Worm (Caenorhabditis elegans) whole organism, mixed stage, embryonic: Measurements from ENCODE around the gene F09C12.2.

Experiments
- M03D4.4 ChIP-seq: sonication (generic microtip); optimal IDR thresholded peaks from 2 replicates; lab custom pipeline; 2017; ENCODE audit warnings: mild to moderate bottlenecking, missing genetic modification characterization, missing compliant biosample characterization
- bed-3 ChIP-seq: fragments of 200-800 bp; sonication (Bioruptor generic); optimal IDR thresholded peaks from 3 replicates; lab custom pipeline; 2018; ENCODE audit warnings: mild to moderate bottlenecking, missing genetic modification characterization, moderate library complexity, missing compliant biosample characterization
- blmp-1 ChIP-seq: fragments of 150-350 bp; optimal IDR thresholded peaks from 2 replicates; lab custom pipeline; 2014; ENCODE audit warnings: missing biosample characterization, missing genetic modification characterization
- ceh-39 ChIP-seq: fragments of 150-350 bp; optimal IDR thresholded peaks from 2 replicates; lab custom pipeline; 2014; ENCODE audit warnings: missing biosample characterization, missing genetic modification characterization
- ceh-43 ChIP-seq: fragments of 200-800 bp; sonication (Bioruptor generic); optimal IDR thresholded peaks from 2 replicates; lab custom pipeline; 2018; ENCODE audit warnings: mild to moderate bottlenecking, missing genetic modification characterization, moderate library complexity, missing compliant biosample characterization
- ceh-83 ChIP-seq: fragments of 200-800 bp; sonication (Bioruptor generic); optimal IDR thresholded peaks from 2 replicates; lab custom pipeline; 2018; ENCODE audit warnings: mild to moderate bottlenecking, missing genetic modification characterization, missing compliant biosample characterization
- ces-1 ChIP-seq: fragments of 150-350 bp; optimal IDR thresholded peaks from 2 replicates; lab custom pipeline; 2014; ENCODE audit warnings: missing biosample characterization, missing genetic modification reagents, missing genetic modification characterization
- drap-1 ChIP-seq: fragments of 200-800 bp; sonication (Bioruptor generic); optimal IDR thresholded peaks from 3 replicates; lab custom pipeline; 2018; ENCODE audit warnings: mild to moderate bottlenecking, missing genetic modification characterization, missing compliant biosample characterization
- elt-1 ChIP-seq: sonication (generic microtip); optimal IDR thresholded peaks from 2 replicates; lab custom pipeline; 2017; ENCODE audit warnings: missing genetic modification characterization, mild to moderate bottlenecking, missing compliant biosample characterization, antibody characterized with exemption, moderate library complexity, borderline replicate concordance; ENCODE audit not compliant: insufficient read depth
- elt-3 ChIP-seq: fragments of 150-350 bp; optimal IDR thresholded peaks from 2 replicates; lab custom pipeline; 2014; ENCODE audit warnings: missing biosample characterization, missing genetic modification characterization
- flh-1 ChIP-seq: fragments of 200-800 bp; sonication (Bioruptor generic); optimal IDR thresholded peaks from 2 replicates; lab custom pipeline; 2018; ENCODE audit warnings: mild to moderate bottlenecking, missing genetic modification characterization, moderate library complexity, missing compliant biosample characterization
- ham-2 ChIP-seq: fragments of 200-800 bp; sonication (Bioruptor generic); optimal IDR thresholded peaks from 2 replicates; lab custom pipeline; 2018; ENCODE audit warnings: mild to moderate bottlenecking, missing genetic modification characterization, missing compliant biosample characterization
- hlh-1 ChIP-seq: fragments of 150-350 bp; optimal IDR thresholded peaks from 2 replicates; lab custom pipeline; 2014; ENCODE audit warnings: missing biosample characterization, missing genetic modification reagents, missing genetic modification characterization
- lin-13 ChIP-seq: fragments of 150-350 bp; optimal IDR thresholded peaks from 2 replicates; lab custom pipeline; 2014; ENCODE audit warnings: missing biosample characterization, missing genetic modification characterization
- lsy-2 ChIP-seq: fragments of 150-350 bp; optimal IDR thresholded peaks from 2 replicates; lab custom pipeline; 2014; ENCODE audit warnings: missing biosample characterization, missing genetic modification characterization
- mab-5 ChIP-seq: fragments of 150-350 bp; optimal IDR thresholded peaks from 2 replicates; lab custom pipeline; 2014; ENCODE audit warnings: missing biosample characterization, missing genetic modification characterization
- mep-1 ChIP-seq: fragments of 150-350 bp; optimal IDR thresholded peaks from 2 replicates; lab custom pipeline; 2017; ENCODE audit warnings: missing biosample characterization, missing genetic modification reagents, missing genetic modification characterization, inconsistent platforms
- mls-2 ChIP-seq: sonication (generic microtip); optimal IDR thresholded peaks from 2 replicates; lab custom pipeline; 2016; ENCODE audit warnings: mild to moderate bottlenecking, missing genetic modification characterization, moderate library complexity, missing compliant biosample characterization
- nhr-12 ChIP-seq: fragments of 150-350 bp; optimal IDR thresholded peaks from 2 replicates; lab custom pipeline; 2014; ENCODE audit warnings: missing biosample characterization, missing genetic modification characterization
- nhr-2 ChIP-seq: fragments of 150-350 bp; optimal IDR thresholded peaks from 2 replicates; lab custom pipeline; 2014; ENCODE audit warnings: missing biosample characterization, missing genetic modification characterization
- nhr-237 ChIP-seq: fragments of 150-350 bp; optimal IDR thresholded peaks from 2 replicates; lab custom pipeline; 2014; ENCODE audit warnings: missing biosample characterization, missing genetic modification characterization
- nhr-28 ChIP-seq: fragments of 150-350 bp; optimal IDR thresholded peaks from 2 replicates; lab custom pipeline; 2014; ENCODE audit warnings: missing biosample characterization, missing genetic modification characterization
- pha-4 ChIP-seq: fragments of 150-350 bp; optimal IDR thresholded peaks from 2 replicates; lab custom pipeline; 2018; ENCODE audit warnings: missing biosample characterization, missing genetic modification reagents, missing genetic modification characterization
- sem-2 ChIP-seq: fragments of 200-800 bp; sonication (Bioruptor generic); optimal IDR thresholded peaks from 2 replicates; lab custom pipeline; 2018; ENCODE audit warnings: mild to moderate bottlenecking, missing genetic modification characterization, missing compliant biosample characterization
- snpc-4 ChIP-seq: fragments of 150-350 bp; optimal IDR thresholded peaks from 2 replicates; lab custom pipeline; 2014; ENCODE audit warnings: missing biosample characterization, missing genetic modification characterization
- sptf-1 ChIP-seq: sonication (generic microtip); optimal IDR thresholded peaks from 2 replicates; lab custom pipeline; 2017; ENCODE audit warnings: mild to moderate bottlenecking, missing genetic modification characterization, moderate library complexity, missing compliant biosample characterization
- tbx-8 ChIP-seq: fragments of 200-800 bp; sonication (Bioruptor generic); optimal IDR thresholded peaks from 2 replicates; lab custom pipeline; 2018; ENCODE audit warnings: mild to moderate bottlenecking, missing genetic modification characterization, moderate library complexity, missing compliant biosample characterization
- unc-120 ChIP-seq: sonication (generic microtip); optimal IDR thresholded peaks from 2 replicates; lab custom pipeline; 2017; ENCODE audit warnings: missing genetic modification characterization, missing compliant biosample characterization; ENCODE audit not compliant: poor library complexity, severe bottlenecking
- unc-39 ChIP-seq: fragments of 150-350 bp; optimal IDR thresholded peaks from 2 replicates; lab custom pipeline; 2014; ENCODE audit warnings: missing biosample characterization, missing genetic modification characterization
- unc-62 ChIP-seq: fragments of 150-350 bp; optimal IDR thresholded peaks from 2 replicates; lab custom pipeline; 2014; ENCODE audit warnings: missing biosample characterization, missing genetic modification reagents, missing genetic modification characterization
- ztf-11 ChIP-seq: fragments of 150-350 bp; optimal IDR thresholded peaks from 2 replicates; lab custom pipeline; 2014; ENCODE audit warnings: missing biosample characterization, missing genetic modification characterization

The F09C12.2 gene

DNA sequence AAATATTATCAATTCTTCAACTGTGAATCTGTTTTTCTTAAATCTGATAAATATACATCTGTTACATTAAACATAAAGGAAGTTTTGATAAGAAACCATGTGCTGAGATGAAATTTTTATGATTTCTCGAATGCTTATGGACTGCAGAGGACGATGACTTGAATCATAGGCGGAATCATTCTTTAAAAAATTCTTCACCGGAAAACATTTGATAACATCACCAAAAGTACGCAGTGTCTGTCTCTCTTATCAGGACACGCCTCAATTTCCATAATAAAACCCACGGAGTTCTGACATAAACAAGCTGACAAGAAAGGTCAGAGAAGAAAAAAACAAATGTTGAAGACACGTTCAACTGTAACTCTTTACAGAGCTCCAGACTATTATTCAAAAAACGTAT lies at the start of gene F09C12.2:
TSS of gene F09C12.2 (plus strand) at position 320 of the 400 bp plus-strand sequence.
- TF ChIP-seq unc-120 (no peak), unc-39 (tag; lab: Kevin White, UChicago) (no peak), pha-4 (no peak)

DNA sequence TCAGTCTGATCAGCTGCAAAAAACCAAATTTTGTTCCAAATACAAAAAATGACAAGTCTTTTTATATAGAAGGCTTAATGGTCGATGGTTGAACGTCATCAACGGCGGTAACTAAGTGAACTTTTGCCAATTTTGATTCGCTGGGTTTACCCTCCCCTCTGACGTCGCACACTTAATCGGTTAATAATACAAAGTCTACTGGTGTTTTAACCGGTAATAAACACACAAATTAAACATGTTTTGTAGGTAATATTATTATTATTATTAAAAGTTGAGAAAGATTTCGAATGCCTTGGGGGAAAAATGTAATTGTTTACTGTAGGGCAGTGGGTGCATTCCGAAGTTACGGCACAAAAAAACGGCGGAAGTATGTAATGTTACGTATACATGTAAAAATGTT lies 49.1 kb upstream of the F09C12.2 start, which contains the start of gene pho-12:
TSS of gene pho-12 (minus strand) at position 101 of the 400 bp plus-strand sequence.
- no peak for TF ChIP-seq nhr-28 (tag; lab: Kevin White, UChicago)
- TF ChIP-seq, all 35 proteins: peak for 0

DNA sequence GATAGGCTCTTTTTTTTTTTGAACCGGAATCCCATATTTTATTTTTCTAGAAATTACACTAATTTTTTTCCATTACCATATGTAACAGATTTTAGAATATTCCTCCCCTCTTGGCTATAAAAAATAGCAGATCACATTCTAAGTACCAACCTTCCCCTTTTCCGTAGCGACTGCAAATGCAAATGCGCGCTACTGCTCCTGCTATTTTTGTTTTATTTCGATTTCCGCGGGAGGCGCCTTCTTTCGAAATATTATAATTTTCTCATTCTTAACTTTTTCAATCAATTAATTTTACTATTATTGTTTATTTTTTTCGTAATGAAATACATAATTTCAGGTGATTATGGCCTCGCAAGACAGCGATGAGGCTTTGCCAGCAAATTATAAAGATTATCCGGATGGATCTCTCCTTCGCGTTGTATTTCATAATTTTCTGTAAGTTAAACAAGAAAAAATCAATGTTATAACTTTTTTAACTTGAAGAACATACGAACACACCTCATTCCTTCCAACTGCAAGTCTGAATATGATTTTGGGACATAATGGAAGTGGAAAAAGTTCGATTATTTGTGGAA lies 47.9 kb upstream of the F09C12.2 start, which contains the start of gene smc-5:
TSS of gene smc-5 (plus strand) at position 332 of the 575 bp plus-strand sequence.
- TF ChIP-seq lsy-2 (tag; lab: Kevin White, UChicago), result peak; percentile 85
- no peak for TF ChIP-seq ceh-83
- peak; percentile 42 for TF ChIP-seq ceh-39 (tag; lab: Kevin White, UChicago)
- peak; percentile 26 for TF ChIP-seq unc-120
- no peak for TF ChIP-seq sptf-1 (tag; lab: Kevin White, UChicago)
- peak; percentile 56 for TF ChIP-seq ces-1
- TF ChIP-seq hlh-1 (tag; lab: Kevin White, UChicago), result peak; percentile 57
- TF ChIP-seq snpc-4 (tag; lab: Kevin White, UChicago), result no peak
- TF ChIP-seq pha-4, result peak; percentile 8
- TF ChIP-seq mep-1 (tag; lab: Kevin White, UChicago), result peak; percentile 86
- no peak for TF ChIP-seq sem-2 (GFP tag; lab: Kevin White, UChicago)
- TF ChIP-seq nhr-237 (tag; lab: Kevin White, UChicago), result peak; percentile 56

DNA sequence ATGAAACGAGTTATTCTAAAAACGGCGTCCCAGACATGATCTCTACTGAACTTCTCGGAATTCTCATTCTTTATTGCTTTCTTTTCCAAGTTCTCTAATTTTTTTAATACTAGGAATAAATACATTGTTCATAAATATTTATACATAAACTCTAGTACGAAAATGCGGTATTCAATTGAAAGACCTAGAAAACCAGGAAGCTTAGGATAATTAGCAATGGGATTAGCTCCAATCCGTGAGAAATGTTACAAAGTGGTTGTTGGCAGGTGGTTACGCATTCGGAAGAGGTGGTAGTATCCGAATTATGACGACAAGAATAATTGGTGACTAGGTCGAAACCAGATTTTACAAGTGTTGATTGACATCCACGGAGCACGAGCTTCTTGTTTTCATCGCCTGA lies 42.8 kb upstream of the F09C12.2 start:
- no peak for TF ChIP-seq ces-1
- TF ChIP-seq snpc-4 (tag; lab: Kevin White, UChicago), result no peak
- no peak for TF ChIP-seq elt-3
- TF ChIP-seq flh-1 (GFP tag; lab: Kevin White, UChicago), result no peak
- no peak for TF ChIP-seq ceh-83
- no peak for TF ChIP-seq nhr-28 (tag; lab: Kevin White, UChicago)
- no peak for TF ChIP-seq bed-3 (GFP tag; lab: Kevin White, UChicago)
- no peak for TF ChIP-seq unc-120
- no peak for TF ChIP-seq elt-1 (tag; lab: Kevin White, UChicago)
- no peak for TF ChIP-seq lin-13 (tag; lab: Kevin White, UChicago)
- no peak for TF ChIP-seq tbx-8 (GFP tag; lab: Kevin White, UChicago)
- TF ChIP-seq ham-2 (GFP tag; lab: Kevin White, UChicago), result no peak
- TF ChIP-seq, all 35 proteins: peak for 0

DNA sequence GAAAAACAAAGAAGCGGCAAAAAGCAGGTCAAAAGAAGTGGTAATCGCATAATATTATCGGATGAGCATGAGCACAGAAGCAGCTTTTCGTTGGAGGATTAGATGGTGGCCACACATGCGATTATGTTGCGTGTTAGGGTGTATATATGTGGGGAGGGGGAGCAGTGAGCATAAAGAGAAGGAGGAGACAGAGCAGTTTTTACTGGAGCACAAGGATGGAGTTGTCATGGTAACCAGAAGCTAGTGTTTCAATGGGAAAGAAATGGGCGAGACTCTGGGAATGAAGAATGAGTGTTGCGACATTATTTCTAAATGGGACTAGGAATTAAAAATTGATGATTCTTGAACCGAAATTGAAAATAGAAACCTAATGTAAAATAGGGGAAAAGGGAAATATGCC lies 41.9 kb upstream of the F09C12.2 start, which contains the start of gene C27A2.8:
TSS of gene C27A2.8 (minus strand) at position 117 of the 400 bp plus-strand sequence.
- no peak for TF ChIP-seq mep-1 (tag; lab: Kevin White, UChicago)
- TF ChIP-seq nhr-2 (tag; lab: Kevin White, UChicago), result no peak
- no peak for TF ChIP-seq M03D4.4 (tag; lab: Kevin White, UChicago)
- TF ChIP-seq ces-1, result no peak
- TF ChIP-seq blmp-1 (tag; lab: Kevin White, UChicago), result no peak
- no peak for TF ChIP-seq ztf-11
- TF ChIP-seq ceh-83, result no peak
- no peak for TF ChIP-seq ceh-43 (GFP tag; lab: Kevin White, UChicago)
- no peak for TF ChIP-seq tbx-8 (GFP tag; lab: Kevin White, UChicago)
- no peak for TF ChIP-seq elt-1 (tag; lab: Kevin White, UChicago)

DNA sequence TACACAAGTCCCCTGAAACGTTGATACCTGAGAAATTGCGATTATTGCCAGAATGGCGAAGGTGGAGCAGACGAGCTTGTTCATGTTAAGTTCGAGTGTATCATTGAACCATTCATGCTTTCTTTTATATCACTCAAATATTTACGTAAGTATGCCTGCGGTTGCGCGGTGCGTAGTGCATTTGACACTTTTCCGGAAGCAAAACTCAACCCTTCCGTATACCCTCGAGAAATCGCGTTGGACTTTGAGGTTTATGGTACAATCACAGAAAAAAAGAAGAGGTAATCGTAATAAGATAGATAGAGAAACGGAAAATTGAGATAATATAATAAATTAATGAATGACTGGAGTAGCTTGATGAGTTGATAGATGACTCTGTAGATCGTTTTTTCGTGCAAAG lies 40.3 kb upstream of the F09C12.2 start, which contains the start of gene idpb-2:
TSS of gene idpb-2 (minus strand) at position 101 of the 400 bp plus-strand sequence.
- no peak for TF ChIP-seq tbx-8 (GFP tag; lab: Kevin White, UChicago)
- TF ChIP-seq flh-1 (GFP tag; lab: Kevin White, UChicago), result no peak
- TF ChIP-seq ceh-83, result no peak
- no peak for TF ChIP-seq pha-4
- no peak for TF ChIP-seq elt-3
- TF ChIP-seq ceh-39 (tag; lab: Kevin White, UChicago), result no peak
- TF ChIP-seq blmp-1 (tag; lab: Kevin White, UChicago), result no peak
- no peak for TF ChIP-seq ztf-11
- TF ChIP-seq ceh-43 (GFP tag; lab: Kevin White, UChicago), result no peak
- TF ChIP-seq unc-62 (GFP tag; lab: Kevin White, UChicago), result no peak
- no peak for TF ChIP-seq mls-2 (tag; lab: Kevin White, UChicago)
- TF ChIP-seq elt-1 (tag; lab: Kevin White, UChicago), result no peak
- no peak for TF ChIP-seq ham-2 (GFP tag; lab: Kevin White, UChicago)
- TF ChIP-seq unc-39 (tag; lab: Kevin White, UChicago), result no peak
- no peak for TF ChIP-seq sem-2 (GFP tag; lab: Kevin White, UChicago)
- no peak for TF ChIP-seq drap-1 (GFP tag; lab: Kevin White, UChicago)
- no peak for TF ChIP-seq nhr-237 (tag; lab: Kevin White, UChicago)
- TF ChIP-seq lin-13 (tag; lab: Kevin White, UChicago), result no peak
- TF ChIP-seq mab-5 (tag; lab: Kevin White, UChicago), result no peak
- TF ChIP-seq nhr-12 (tag; lab: Kevin White, UChicago), result no peak
- TF ChIP-seq, all 35 proteins: peak for 0
